Worm (Caenorhabditis elegans): ENCODE data around the gene peli-1.

DNA sequence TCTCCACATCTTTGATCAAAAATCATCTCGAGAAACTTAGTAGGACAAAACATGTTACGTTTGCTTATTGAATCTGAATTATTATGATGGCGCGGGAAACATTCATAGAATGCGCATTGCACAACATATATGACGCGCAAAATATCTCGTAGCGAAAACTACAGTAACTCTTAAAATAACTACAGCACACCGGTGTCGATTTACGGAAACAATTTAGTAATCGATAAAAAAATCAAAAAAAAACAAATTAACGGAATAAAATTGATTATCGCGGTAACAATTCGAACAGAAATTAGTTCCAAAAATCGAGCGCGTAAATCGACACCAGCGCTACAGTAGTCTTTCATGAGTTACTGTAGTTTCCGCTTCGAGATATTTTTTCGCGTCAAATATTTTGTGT, 16.5 kb downstream of the peli-1 start:
- TF ChIP-seq lin-15B (tag; optimal IDR thresholded peaks at IDR 0.05) (no peak), nhr-25 (tag; optimal IDR thresholded peaks at IDR 0.05) (no peak), ama-1 (optimal IDR thresholded peaks at IDR 0.05) (no peak), unc-62 (GFP tag; optimal IDR thresholded peaks at IDR 0.05) (no peak), hmg-11 (tag; optimal IDR thresholded peaks at IDR 0.05) (no peak), nhr-237 (tag; optimal IDR thresholded peaks at IDR 0.05) (no peak), fkh-10 (GFP tag; optimal IDR thresholded peaks at IDR 0.05) (no peak), elt-1 (tag; optimal IDR thresholded peaks at IDR 0.05) (no peak), nfya-1 (tag; optimal IDR thresholded peaks at IDR 0.05; ENCODE audit: insufficient read depth) (no peak), nhr-28 (tag; optimal IDR thresholded peaks at IDR 0.05) (no peak), egl-27 (tag; optimal IDR thresholded peaks at IDR 0.05) (no peak), nhr-76 (tag; optimal IDR thresholded peaks at IDR 0.05) (no peak), mdl-1 (tag; optimal IDR thresholded peaks at IDR 0.05) (no peak), nhr-12 (tag; optimal IDR thresholded peaks at IDR 0.05) (no peak)

Data from whole organism, L3 larva.